Fruit fly (Drosophila melanogaster): ENCODE measurements around the gene dtn.

- no peak for TF ChIP-seq usp (GFP tag; optimal IDR thresholded peaks at IDR 0.05)
- TF ChIP-seq psq (optimal IDR thresholded peaks at IDR 0.05): no peak
- TF ChIP-seq CG8478 (optimal IDR thresholded peaks at IDR 0.05): no peak
- no peak for TF ChIP-seq Dll (optimal IDR thresholded peaks at IDR 0.05)
These were observed 58.0 kb downstream of the dtn start, which contains the start of gene CG11700 for dm6 chrX:6283470-6283869.
